Fruit fly (Drosophila melanogaster) whole organism, adult: ENCODE data around the gene CG4942.

Source experiments
- CG7101 ChIP-seq: fragments of 200-800 bp; sonication (Bioruptor generic); optimal IDR thresholded peaks from 2 replicates; lab custom pipeline; 2018; ENCODE audit warnings: missing biosample characterization, mild to moderate bottlenecking, missing genetic modification characterization, moderate library complexity
- Hr96 ChIP-seq: fragments of 200-800 bp; sonication (Bioruptor generic); optimal IDR thresholded peaks from 2 replicates; lab custom pipeline; 2016; ENCODE audit warnings: missing biosample characterization, missing genetic modification characterization
- bab1 ChIP-seq: fragments of 200-800 bp; sonication (Bioruptor generic); optimal IDR thresholded peaks from 3 replicates; lab custom pipeline; 2019; ENCODE audit warnings: missing biosample characterization, mild to moderate bottlenecking, missing genetic modification characterization, moderate library complexity

dm6 chr3L:9045318-9045717 lies 27.6 kb upstream of the CG4942 start:
- no peak for TF ChIP-seq bab1 (GFP tag; lab: Kevin White, UChicago)
- no peak for TF ChIP-seq CG7101 (tag; lab: Kevin White, UChicago)
- TF ChIP-seq Hr96 (GFP tag; lab: Kevin White, UChicago): no peak
